Worm (Caenorhabditis elegans) whole organism, L2 larva: ENCODE data around the gene Y22D7AL.15.

Experiments
- C34F6.9 ChIP-seq: fragments of 150-350 bp; optimal IDR thresholded peaks from 2 replicates; lab custom pipeline; 2014; ENCODE audit warnings: missing biosample characterization, missing genetic modification characterization
- blmp-1 ChIP-seq: sonication (generic microtip); optimal IDR thresholded peaks from 2 replicates; lab custom pipeline; 2017; ENCODE audit warnings: missing genetic modification characterization, mild to moderate bottlenecking, missing compliant biosample characterization, antibody characterized with exemption, moderate library complexity; ENCODE audit not compliant: insufficient read depth
- ceh-82 ChIP-seq: fragments of 150-350 bp; optimal IDR thresholded peaks from 2 replicates; lab custom pipeline; 2014; ENCODE audit warnings: missing biosample characterization, missing genetic modification characterization
- elt-3 ChIP-seq: sonication (generic microtip); optimal IDR thresholded peaks from 2 replicates; lab custom pipeline; 2017; ENCODE audit warnings: missing biosample characterization, missing genetic modification characterization
- lin-13 ChIP-seq: fragments of 150-350 bp; optimal IDR thresholded peaks from 2 replicates; lab custom pipeline; 2014; ENCODE audit warnings: missing biosample characterization, missing genetic modification reagents, missing genetic modification characterization
- lin-39 ChIP-seq: fragments of 150-350 bp; optimal IDR thresholded peaks from 2 replicates; lab custom pipeline; 2014; ENCODE audit warnings: missing biosample characterization, missing genetic modification reagents, missing genetic modification characterization
- mab-5 ChIP-seq: fragments of 150-350 bp; optimal IDR thresholded peaks from 2 replicates; lab custom pipeline; 2014; ENCODE audit warnings: missing biosample characterization, missing genetic modification characterization
- nhr-10 ChIP-seq: sonication (generic microtip); optimal IDR thresholded peaks from 2 replicates; lab custom pipeline; 2017; ENCODE audit warnings: missing biosample characterization, missing genetic modification characterization
- ztf-11 ChIP-seq: sonication (generic microtip); optimal IDR thresholded peaks from 2 replicates; lab custom pipeline; 2017; ENCODE audit warnings: missing biosample characterization, missing genetic modification characterization

- no peak for TF ChIP-seq nhr-10 (tag; lab: Kevin White, UChicago)
- TF ChIP-seq ztf-11 (tag; lab: Kevin White, UChicago), result no peak
- TF ChIP-seq blmp-1 (tag; lab: Kevin White, UChicago), result no peak
- TF ChIP-seq C34F6.9, result no peak
- TF ChIP-seq lin-39 (tag; lab: Kevin White, UChicago), result no peak
- no peak for TF ChIP-seq mab-5
- no peak for TF ChIP-seq ceh-82
- no peak for TF ChIP-seq lin-13 (GFP tag; lab: Kevin White, UChicago)
- TF ChIP-seq elt-3, result no peak
Observed at ce11 chrIII:1698842-1699241, 39.2 kb upstream of the Y22D7AL.15 start, which contains the start of gene fbxa-74.
